Fruit fly (Drosophila melanogaster): ENCODE results near the gene ATP6AP2.

ATP6AP2 gene

dm6 chr3R:9245576-9246200 is 14.8 kb upstream of the ATP6AP2 start, which contains the start of gene Vps15 (continued):
- TF ChIP-seq so (GFP tag; IDR thresholded peaks at IDR 0.05): peak; percentile 76; the same call in 2 of the 3 replicates
- TF ChIP-seq Dip2 (GFP tag; IDR thresholded peaks at IDR 0.05): no peak
- TF ChIP-seq CG12219 (GFP tag; optimal IDR thresholded peaks at IDR 0.05): peak; percentile 40
- peak; percentile 70 for TF ChIP-seq CG7556 (GFP tag; optimal IDR thresholded peaks at IDR 0.05)
- TF ChIP-seq fd3F (GFP tag; optimal IDR thresholded peaks at IDR 0.05): peak; percentile 70
- no peak for TF ChIP-seq CG6175 (GFP tag; IDR thresholded peaks at IDR 0.05)
- TF ChIP-seq pho (GFP tag; optimal IDR thresholded peaks at IDR 0.05): peak; percentile 72
- TF ChIP-seq CG17912 (GFP tag; optimal IDR thresholded peaks at IDR 0.05): no peak
- peak; percentile 50 for TF ChIP-seq NC2β (GFP tag; optimal IDR thresholded peaks at IDR 0.05)
- peak; percentile 72 for TF ChIP-seq dysf (GFP tag; IDR thresholded peaks at IDR 0.05)
- TF ChIP-seq Trl (optimal IDR thresholded peaks at IDR 0.05): no peak
- peak; percentile 57 for TF ChIP-seq Trl (GFP tag; optimal IDR thresholded peaks at IDR 0.05)
- peak; percentile 90 for TF ChIP-seq CG14710 (tag; optimal IDR thresholded peaks at IDR 0.05)
- peak; percentile 96 for TF ChIP-seq HLH4C (GFP tag; IDR thresholded peaks at IDR 0.05; ENCODE audit: partially characterized antibody)
- peak; percentile 1 for TF ChIP-seq shn (GFP tag; optimal IDR thresholded peaks at IDR 0.05)
- TF ChIP-seq Hr3 (GFP tag; optimal IDR thresholded peaks at IDR 0.05): peak; percentile 64
- TF ChIP-seq phol (tag; optimal IDR thresholded peaks at IDR 0.05): peak; percentile 89
- peak; percentile 91 for TF ChIP-seq Dp (GFP tag; optimal IDR thresholded peaks at IDR 0.05)
- peak; percentile 48 for TF ChIP-seq CG18619 (GFP tag; optimal IDR thresholded peaks at IDR 0.05)
- peak; percentile 89 for TF ChIP-seq row (GFP tag; IDR thresholded peaks at IDR 0.05)
- peak; percentile 46 for TF ChIP-seq CG4617 (GFP tag; optimal IDR thresholded peaks at IDR 0.05; ENCODE audit: borderline replicate concordance)
- TF ChIP-seq sens-2 (GFP tag; IDR thresholded peaks at IDR 0.05): no peak
- no peak for TF ChIP-seq toy (GFP tag; IDR thresholded peaks at IDR 0.05)
- no peak for TF ChIP-seq pan (optimal IDR thresholded peaks at IDR 0.05)
- peak in 1 of 2 experiments; percentile 72 for TF ChIP-seq pan (GFP tag; optimal IDR thresholded peaks at IDR 0.05 in 1 of 2, IDR thresholded peaks at IDR 0.05 in 1 of 2)
- TF ChIP-seq CG3407 (GFP tag; optimal IDR thresholded peaks at IDR 0.05): peak; percentile 50
- no peak for TF ChIP-seq ssp (GFP tag; IDR thresholded peaks at IDR 0.05)
- TF ChIP-seq CG10274 (GFP tag; optimal IDR thresholded peaks at IDR 0.05): no peak
- peak; percentile 63; the same call in 2 of the 4 replicates for TF ChIP-seq chinmo (GFP tag; IDR thresholded peaks at IDR 0.05; ENCODE audit: partially characterized antibody)
- peak; percentile 54 for TF ChIP-seq esg (GFP tag; conservative IDR thresholded peaks at IDR 0.05)
- TF ChIP-seq CG1529 (GFP tag; optimal IDR thresholded peaks at IDR 0.05): peak; percentile 43
- TF ChIP-seq CG10565 (GFP tag; optimal IDR thresholded peaks at IDR 0.05): no peak
- peak; percentile 93 for TF ChIP-seq CG12391 (tag; optimal IDR thresholded peaks at IDR 0.05)
- TF ChIP-seq Lpt (GFP tag; optimal IDR thresholded peaks at IDR 0.05): no peak
- peak; percentile 86 for TF ChIP-seq grau (tag; optimal IDR thresholded peaks at IDR 0.05)
- peak; percentile 85 for TF ChIP-seq CG13624 (GFP tag; optimal IDR thresholded peaks at IDR 0.05)
- TF ChIP-seq Sin3A (optimal IDR thresholded peaks at IDR 0.05): no peak
- peak; percentile 44 for TF ChIP-seq CG14441 (GFP tag; IDR thresholded peaks at IDR 0.05)
- no peak for TF ChIP-seq h (optimal IDR thresholded peaks at IDR 0.05)
- TF ChIP-seq CG31365 (tag; optimal IDR thresholded peaks at IDR 0.05): no peak
- TF ChIP-seq CG18011 (GFP tag; optimal IDR thresholded peaks at IDR 0.05): peak; percentile 61
- peak; percentile 78 for TF ChIP-seq ewg (GFP tag; optimal IDR thresholded peaks at IDR 0.05)
- peak; percentile 81 for TF ChIP-seq CG13296 (GFP tag; optimal IDR thresholded peaks at IDR 0.05)
- TF ChIP-seq CG9609 (GFP tag; optimal IDR thresholded peaks at IDR 0.05): peak; percentile 50
- TF ChIP-seq CG1233 (GFP tag; optimal IDR thresholded peaks at IDR 0.05): peak; percentile 36
- TF ChIP-seq CG11085 (GFP tag; IDR thresholded peaks at IDR 0.05): peak; percentile 34; the same call in 1 of the 2 replicates
- TF ChIP-seq CG1602 (GFP tag; optimal IDR thresholded peaks at IDR 0.05): peak; percentile 73
- peak; percentile 70 for TF ChIP-seq Hmx (GFP tag; optimal IDR thresholded peaks at IDR 0.05)
- peak; percentile 85 for TF ChIP-seq Xrp1 (GFP tag; IDR thresholded peaks at IDR 0.05)
- peak; percentile 79 for TF ChIP-seq CG12659 (GFP tag; optimal IDR thresholded peaks at IDR 0.05)
- TF ChIP-seq luna (GFP tag; optimal IDR thresholded peaks at IDR 0.05): peak; percentile 24
